Worm (Caenorhabditis elegans): ENCODE measurements around the gene C35A5.10.

DNA sequence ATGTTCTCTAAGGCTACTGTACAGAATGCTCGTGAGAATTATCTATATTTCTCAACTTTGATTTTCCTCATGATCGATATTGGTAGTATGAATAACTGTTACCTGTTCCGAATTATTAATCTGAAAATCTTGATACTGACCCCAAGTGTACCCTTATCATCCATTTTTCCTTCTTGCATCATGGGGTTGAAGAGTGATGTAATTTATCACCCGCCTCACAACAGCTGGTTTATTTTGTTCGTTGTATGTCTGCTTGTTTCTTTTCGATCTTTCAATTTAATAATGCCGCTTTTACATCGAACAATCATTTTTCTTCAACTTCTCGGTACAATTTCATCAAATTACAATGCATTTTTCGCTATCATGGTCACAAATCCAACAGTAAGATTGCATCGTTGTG, 4.9 kb downstream of the C35A5.10 start, which contains the start of gene C35A5.6:
- TF ChIP-seq ztf-4 (tag; optimal IDR thresholded peaks at IDR 0.05): no peak
- no peak for TF ChIP-seq nhr-12 (tag; optimal IDR thresholded peaks at IDR 0.05)
- TF ChIP-seq fkh-10 (GFP tag; optimal IDR thresholded peaks at IDR 0.05): no peak
- no peak for TF ChIP-seq zag-1 (tag; optimal IDR thresholded peaks at IDR 0.05)
- TF ChIP-seq unc-39 (tag; optimal IDR thresholded peaks at IDR 0.05): no peak
- no peak for TF ChIP-seq aly-2 (tag; optimal IDR thresholded peaks at IDR 0.05)
- TF ChIP-seq fos-1 (tag; optimal IDR thresholded peaks at IDR 0.05): no peak
